Fruit fly (Drosophila melanogaster): ENCODE measurements around the gene FASN1.
A peak's percentile ranks its signal among the peaks of the same experiment; 100 is the strongest.

The FASN1 gene

DNA sequence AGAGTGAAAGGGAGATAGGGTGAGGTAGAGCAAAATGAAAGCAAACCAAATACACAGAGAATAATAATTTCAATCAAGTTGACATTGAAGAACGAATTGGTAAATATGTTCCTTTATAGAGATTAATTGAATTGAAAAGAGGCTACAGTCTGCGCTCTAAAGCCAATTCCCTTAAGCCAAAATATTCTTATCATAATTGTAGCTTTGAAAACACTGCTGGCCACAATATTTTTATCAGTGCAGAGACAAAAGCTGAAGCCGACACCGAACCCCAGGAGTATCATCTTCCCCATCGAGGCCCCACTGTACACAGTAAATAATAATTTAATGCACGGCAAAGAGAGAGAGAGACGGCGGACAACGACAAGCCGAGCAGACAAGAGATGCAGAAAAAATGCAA lies 49.5 kb downstream of the FASN1 start (continued):
- TF ChIP-seq CG4328 (GFP tag; optimal IDR thresholded peaks at IDR 0.05) (no peak), sc (optimal IDR thresholded peaks at IDR 0.05) (no peak), sc (GFP tag; optimal IDR thresholded peaks at IDR 0.05) (no peak)

DNA sequence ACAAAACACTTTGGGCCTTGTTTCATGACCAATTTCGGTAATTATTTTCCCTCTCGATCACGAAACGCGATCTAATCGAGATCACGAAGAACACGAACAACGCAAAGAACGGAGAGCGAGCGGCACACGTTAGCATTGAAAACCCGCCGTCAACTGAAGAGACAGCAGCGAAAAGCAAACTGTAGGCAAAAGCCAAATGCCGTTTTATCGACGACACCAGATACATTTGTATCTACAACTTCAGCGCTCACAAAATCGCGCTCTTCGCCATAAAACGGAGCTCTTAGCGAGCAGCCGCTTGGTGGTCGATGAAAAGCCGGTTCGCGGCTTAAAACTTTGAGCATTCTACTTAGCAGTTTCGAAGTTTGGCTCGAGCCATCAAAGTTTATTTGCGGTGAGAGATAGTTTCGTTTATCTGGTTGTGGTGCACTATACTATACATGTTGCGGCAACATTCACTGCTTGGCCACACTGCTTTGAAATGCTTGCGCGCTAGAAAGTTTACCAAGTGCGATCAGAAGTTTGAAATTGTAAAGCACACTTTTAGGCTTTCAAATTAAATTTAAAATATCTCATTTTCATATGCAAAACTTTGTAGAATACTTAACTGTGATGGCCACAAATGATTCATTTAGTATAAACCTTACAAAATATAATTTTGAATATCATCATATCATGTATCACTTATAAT lies 51.7 kb downstream of the FASN1 start:
- TF ChIP-seq trem (tag; optimal IDR thresholded peaks at IDR 0.05) (no peak), pb (GFP tag; optimal IDR thresholded peaks at IDR 0.05) (no peak), lmd (GFP tag; IDR thresholded peaks at IDR 0.05) (no peak), CG32532 (GFP tag; IDR thresholded peaks at IDR 0.05) (peak; percentile 23; the same call in 1 of the 2 replicates), CG10267 (tag; optimal IDR thresholded peaks at IDR 0.05) (no peak), peb (GFP tag; IDR thresholded peaks at IDR 0.05) (no peak), ttk (GFP tag; IDR thresholded peaks at IDR 0.05) (no peak), HmgZ (tag; optimal IDR thresholded peaks at IDR 0.05) (peak; percentile 78), slp2 (GFP tag; optimal IDR thresholded peaks at IDR 0.05) (no peak), CG32772 (GFP tag; IDR thresholded peaks at IDR 0.05) (no peak), Fer1 (GFP tag; optimal IDR thresholded peaks at IDR 0.05) (no peak), Bgb (GFP tag; IDR thresholded peaks at IDR 0.05; ENCODE audit: partially characterized antibody) (peak; percentile 36; the same call in 1 of the 2 replicates), dmrt99B (tag; optimal IDR thresholded peaks at IDR 0.05) (no peak), knrl (GFP tag; IDR thresholded peaks at IDR 0.05; ENCODE audit: partially characterized antibody) (peak; percentile 44; the same call in 1 of the 3 replicates), Six4 (GFP tag; optimal IDR thresholded peaks at IDR 0.05) (no peak), gcm (GFP tag; optimal IDR thresholded peaks at IDR 0.05) (no peak), Spps (tag; optimal IDR thresholded peaks at IDR 0.05) (no peak), CG10366 (GFP tag; IDR thresholded peaks at IDR 0.05) (no peak), az2 (GFP tag; optimal IDR thresholded peaks at IDR 0.05) (no peak), sima (GFP tag; optimal IDR thresholded peaks at IDR 0.05) (no peak), Rx (GFP tag; IDR thresholded peaks at IDR 0.05) (no peak), CG17328 (GFP tag; IDR thresholded peaks at IDR 0.05) (no peak), z (GFP tag; IDR thresholded peaks at IDR 0.05) (0 out of 3 replicates have a peak, but pooled peaks have one; percentile 34), Trl (optimal IDR thresholded peaks at IDR 0.05) (peak; percentile 50 to 64), Trl (GFP tag; optimal IDR thresholded peaks at IDR 0.05) (no peak), CG6683 (GFP tag; optimal IDR thresholded peaks at IDR 0.05) (no peak), CG8290 (GFP tag; optimal IDR thresholded peaks at IDR 0.05) (no peak), CG8290 (tag; optimal IDR thresholded peaks at IDR 0.05) (peak; percentile 14 to 70), Kr (GFP tag; optimal IDR thresholded peaks at IDR 0.05) (no peak), pum (GFP tag; optimal IDR thresholded peaks at IDR 0.05) (no peak), ems (GFP tag; optimal IDR thresholded peaks at IDR 0.05) (no peak), scrt (GFP tag; optimal IDR thresholded peaks at IDR 0.05) (no peak), H15 (GFP tag; IDR thresholded peaks at IDR 0.05) (no peak), CG15011 (GFP tag; optimal IDR thresholded peaks at IDR 0.05) (no peak), cg (GFP tag; optimal IDR thresholded peaks at IDR 0.05) (no peak), fru (optimal IDR thresholded peaks at IDR 0.05) (no peak), Side (GFP tag; optimal IDR thresholded peaks at IDR 0.05) (no peak), CG13296 (GFP tag; optimal IDR thresholded peaks at IDR 0.05) (no peak), CG2199 (GFP tag; IDR thresholded peaks at IDR 0.05) (peak; percentile 100), Ravus (GFP tag; IDR thresholded peaks at IDR 0.05) (no peak), CG17829 (tag; optimal IDR thresholded peaks at IDR 0.05) (no peak), CG17186 (GFP tag; optimal IDR thresholded peaks at IDR 0.05) (no peak), CG17385 (GFP tag; optimal IDR thresholded peaks at IDR 0.05) (no peak), ssp (GFP tag; IDR thresholded peaks at IDR 0.05) (no peak), CG2712 (tag; optimal IDR thresholded peaks at IDR 0.05) (no peak), GATAe (GFP tag; conservative IDR thresholded peaks at IDR 0.05) (no peak), CG17361 (GFP tag; IDR thresholded peaks at IDR 0.05) (no peak), da (GFP tag; optimal IDR thresholded peaks at IDR 0.05) (no peak)
